Worm (Caenorhabditis elegans) whole organism, mixed stage, embryonic: ENCODE measurements around the gene dhhc-14.

Source experiments
- M03D4.4 ChIP-seq: sonication (generic microtip); optimal IDR thresholded peaks from 2 replicates; lab custom pipeline; 2017; ENCODE audit warnings: mild to moderate bottlenecking, missing genetic modification characterization, missing compliant biosample characterization
- bed-3 ChIP-seq: fragments of 200-800 bp; sonication (Bioruptor generic); optimal IDR thresholded peaks from 3 replicates; lab custom pipeline; 2018; ENCODE audit warnings: mild to moderate bottlenecking, missing genetic modification characterization, moderate library complexity, missing compliant biosample characterization
- blmp-1 ChIP-seq: fragments of 150-350 bp; optimal IDR thresholded peaks from 2 replicates; lab custom pipeline; 2014; ENCODE audit warnings: missing biosample characterization, missing genetic modification characterization
- ceh-39 ChIP-seq: fragments of 150-350 bp; optimal IDR thresholded peaks from 2 replicates; lab custom pipeline; 2014; ENCODE audit warnings: missing biosample characterization, missing genetic modification characterization
- ceh-43 ChIP-seq: fragments of 200-800 bp; sonication (Bioruptor generic); optimal IDR thresholded peaks from 2 replicates; lab custom pipeline; 2018; ENCODE audit warnings: mild to moderate bottlenecking, missing genetic modification characterization, moderate library complexity, missing compliant biosample characterization
- ceh-83 ChIP-seq: fragments of 200-800 bp; sonication (Bioruptor generic); optimal IDR thresholded peaks from 2 replicates; lab custom pipeline; 2018; ENCODE audit warnings: mild to moderate bottlenecking, missing genetic modification characterization, missing compliant biosample characterization
- cnd-1 ChIP-seq: fragments of 200-800 bp; sonication (Bioruptor generic); optimal IDR thresholded peaks from 2 replicates; lab custom pipeline; 2018; ENCODE audit warnings: mild to moderate bottlenecking, missing genetic modification characterization, missing compliant biosample characterization
- drap-1 ChIP-seq: fragments of 200-800 bp; sonication (Bioruptor generic); optimal IDR thresholded peaks from 3 replicates; lab custom pipeline; 2018; ENCODE audit warnings: mild to moderate bottlenecking, missing genetic modification characterization, missing compliant biosample characterization
- elt-3 ChIP-seq: fragments of 150-350 bp; optimal IDR thresholded peaks from 2 replicates; lab custom pipeline; 2014; ENCODE audit warnings: missing biosample characterization, missing genetic modification characterization
- flh-1 ChIP-seq: fragments of 200-800 bp; sonication (Bioruptor generic); optimal IDR thresholded peaks from 2 replicates; lab custom pipeline; 2018; ENCODE audit warnings: mild to moderate bottlenecking, missing genetic modification characterization, moderate library complexity, missing compliant biosample characterization
- ham-2 ChIP-seq: fragments of 200-800 bp; sonication (Bioruptor generic); optimal IDR thresholded peaks from 2 replicates; lab custom pipeline; 2018; ENCODE audit warnings: mild to moderate bottlenecking, missing genetic modification characterization, missing compliant biosample characterization
- hlh-1 ChIP-seq: fragments of 150-350 bp; optimal IDR thresholded peaks from 2 replicates; lab custom pipeline; 2014; ENCODE audit warnings: missing biosample characterization, missing genetic modification reagents, missing genetic modification characterization
- lin-32 ChIP-seq: fragments of 200-800 bp; sonication (Bioruptor generic); optimal IDR thresholded peaks from 2 replicates; lab custom pipeline; 2018; ENCODE audit warnings: mild to moderate bottlenecking, missing genetic modification characterization, missing compliant biosample characterization
- lsy-2 ChIP-seq: fragments of 150-350 bp; optimal IDR thresholded peaks from 2 replicates; lab custom pipeline; 2014; ENCODE audit warnings: missing biosample characterization, missing genetic modification characterization
- mep-1 ChIP-seq: fragments of 150-350 bp; optimal IDR thresholded peaks from 2 replicates; lab custom pipeline; 2017; ENCODE audit warnings: missing biosample characterization, missing genetic modification reagents, missing genetic modification characterization, inconsistent platforms
- mls-2 ChIP-seq: sonication (generic microtip); optimal IDR thresholded peaks from 2 replicates; lab custom pipeline; 2016; ENCODE audit warnings: mild to moderate bottlenecking, missing genetic modification characterization, moderate library complexity, missing compliant biosample characterization
- nhr-12 ChIP-seq: fragments of 150-350 bp; optimal IDR thresholded peaks from 2 replicates; lab custom pipeline; 2014; ENCODE audit warnings: missing biosample characterization, missing genetic modification characterization
- nhr-2 ChIP-seq: fragments of 150-350 bp; optimal IDR thresholded peaks from 2 replicates; lab custom pipeline; 2014; ENCODE audit warnings: missing biosample characterization, missing genetic modification characterization
- nhr-237 ChIP-seq: fragments of 150-350 bp; optimal IDR thresholded peaks from 2 replicates; lab custom pipeline; 2014; ENCODE audit warnings: missing biosample characterization, missing genetic modification characterization
- nhr-28 ChIP-seq: fragments of 150-350 bp; optimal IDR thresholded peaks from 2 replicates; lab custom pipeline; 2014; ENCODE audit warnings: missing biosample characterization, missing genetic modification characterization
- nhr-76 ChIP-seq: sonication (generic microtip); optimal IDR thresholded peaks from 2 replicates; lab custom pipeline; 2017; ENCODE audit warnings: missing biosample characterization, missing genetic modification characterization
- pha-4 ChIP-seq: fragments of 150-350 bp; optimal IDR thresholded peaks from 2 replicates; lab custom pipeline; 2018; ENCODE audit warnings: missing biosample characterization, missing genetic modification reagents, missing genetic modification characterization
- sem-2 ChIP-seq: fragments of 200-800 bp; sonication (Bioruptor generic); optimal IDR thresholded peaks from 2 replicates; lab custom pipeline; 2018; ENCODE audit warnings: mild to moderate bottlenecking, missing genetic modification characterization, missing compliant biosample characterization
- snpc-4 ChIP-seq: fragments of 150-350 bp; optimal IDR thresholded peaks from 2 replicates; lab custom pipeline; 2014; ENCODE audit warnings: missing biosample characterization, missing genetic modification characterization
- sptf-1 ChIP-seq: sonication (generic microtip); optimal IDR thresholded peaks from 2 replicates; lab custom pipeline; 2017; ENCODE audit warnings: mild to moderate bottlenecking, missing genetic modification characterization, moderate library complexity, missing compliant biosample characterization
- tbx-8 ChIP-seq: fragments of 200-800 bp; sonication (Bioruptor generic); optimal IDR thresholded peaks from 2 replicates; lab custom pipeline; 2018; ENCODE audit warnings: mild to moderate bottlenecking, missing genetic modification characterization, moderate library complexity, missing compliant biosample characterization
- unc-120 ChIP-seq: sonication (generic microtip); optimal IDR thresholded peaks from 2 replicates; lab custom pipeline; 2017; ENCODE audit warnings: missing genetic modification characterization, missing compliant biosample characterization; ENCODE audit not compliant: poor library complexity, severe bottlenecking
- unc-39 ChIP-seq: fragments of 150-350 bp; optimal IDR thresholded peaks from 2 replicates; lab custom pipeline; 2014; ENCODE audit warnings: missing biosample characterization, missing genetic modification characterization
- unc-62 ChIP-seq: fragments of 150-350 bp; optimal IDR thresholded peaks from 2 replicates; lab custom pipeline; 2014; ENCODE audit warnings: missing biosample characterization, missing genetic modification reagents, missing genetic modification characterization
- zip-8 ChIP-seq: fragments of 150-350 bp; optimal IDR thresholded peaks from 2 replicates; lab custom pipeline; 2014; ENCODE audit warnings: missing biosample characterization, missing genetic modification characterization

Gene dhhc-14

ce11 chrX:8507576-8507975, 44.5 kb upstream of the dhhc-14 start, which contains the start of gene H03E18.1:
Gene H03E18.1, plus strand, starts transcription at chrX:8507876.
- TF ChIP-seq unc-120 (no peak), pha-4 (tag; lab: Kevin White, UChicago) (no peak), hlh-1 (tag; lab: Kevin White, UChicago) (no peak), elt-3 (tag; lab: Kevin White, UChicago) (no peak), tbx-8 (no peak), nhr-28 (tag; lab: Kevin White, UChicago) (no peak), cnd-1 (no peak), sem-2 (GFP tag; lab: Kevin White, UChicago) (no peak), unc-39 (tag; lab: Kevin White, UChicago) (no peak), mls-2 (tag; lab: Kevin White, UChicago) (no peak)

DNA sequence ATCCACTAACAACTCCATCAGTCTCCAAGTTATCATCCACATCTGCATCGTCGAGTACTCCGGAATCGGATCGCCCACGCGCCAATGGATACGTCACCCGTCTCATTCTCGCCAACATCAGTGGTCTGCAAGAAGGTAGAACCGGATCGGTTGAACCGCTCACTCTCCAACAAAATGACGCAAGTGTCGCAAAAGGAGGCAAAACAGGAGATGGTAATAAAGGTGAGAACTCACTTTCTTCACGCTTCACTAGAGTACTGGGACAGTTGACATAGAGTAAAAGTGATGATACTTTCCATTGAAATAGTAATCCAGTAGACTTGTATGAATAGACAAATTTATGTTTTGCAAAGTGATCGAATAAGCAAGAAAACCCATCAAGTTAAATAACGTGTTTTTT, 43.0 kb upstream of the dhhc-14 start:
- TF ChIP-seq tbx-8 (no peak), drap-1 (GFP tag; lab: Kevin White, UChicago) (no peak), ham-2 (GFP tag; lab: Kevin White, UChicago) (no peak), ceh-43 (GFP tag; lab: Kevin White, UChicago) (no peak), M03D4.4 (tag; lab: Kevin White, UChicago) (no peak), nhr-28 (tag; lab: Kevin White, UChicago) (no peak)

ce11 chrX:8520402-8520801, 31.7 kb upstream of the dhhc-14 start, which contains the start of gene H03E18.2:
Gene H03E18.2, minus strand, starts transcription at chrX:8520502.
- TF ChIP-seq unc-120 = no peak
- no peak for TF ChIP-seq pha-4 (tag; lab: Kevin White, UChicago)
- TF ChIP-seq flh-1 (GFP tag; lab: Kevin White, UChicago) = no peak
- no peak for TF ChIP-seq mep-1 (tag; lab: Kevin White, UChicago)
- no peak for TF ChIP-seq ceh-83 (GFP tag; lab: Kevin White, UChicago)
- TF ChIP-seq nhr-28 (tag; lab: Kevin White, UChicago) = no peak
- no peak for TF ChIP-seq tbx-8
- TF ChIP-seq bed-3 (GFP tag; lab: Kevin White, UChicago) = no peak
- TF ChIP-seq drap-1 (GFP tag; lab: Kevin White, UChicago) = no peak
- TF ChIP-seq unc-39 (tag; lab: Kevin White, UChicago) = no peak
- no peak for TF ChIP-seq mls-2 (tag; lab: Kevin White, UChicago)
- no peak for TF ChIP-seq sptf-1 (tag; lab: Kevin White, UChicago)
- no peak for TF ChIP-seq nhr-2
- TF ChIP-seq ceh-43 (GFP tag; lab: Kevin White, UChicago) = no peak
- no peak for TF ChIP-seq nhr-237 (tag; lab: Kevin White, UChicago)
- no peak for TF ChIP-seq ceh-39 (tag; lab: Kevin White, UChicago)
- no peak for TF ChIP-seq elt-3 (tag; lab: Kevin White, UChicago)
- no peak for TF ChIP-seq sem-2 (GFP tag; lab: Kevin White, UChicago)
- TF ChIP-seq, all 35 proteins: peak for 0

- TF ChIP-seq nhr-2 (no peak), lsy-2 (no peak), sem-2 (GFP tag; lab: Kevin White, UChicago) (no peak), M03D4.4 (tag; lab: Kevin White, UChicago) (no peak), unc-39 (tag; lab: Kevin White, UChicago) (no peak), nhr-237 (tag; lab: Kevin White, UChicago) (no peak), cnd-1 (no peak), elt-3 (tag; lab: Kevin White, UChicago) (no peak), unc-120 (no peak), hlh-1 (tag; lab: Kevin White, UChicago) (no peak), ceh-39 (tag; lab: Kevin White, UChicago) (no peak), unc-62 (GFP tag; lab: Kevin White, UChicago) (no peak), nhr-12 (tag; lab: Kevin White, UChicago) (no peak), bed-3 (GFP tag; lab: Kevin White, UChicago) (no peak)
Measured at ce11 chrX:8521614-8522013, 30.5 kb upstream of the dhhc-14 start, which contains the start of gene C03G5.14. Gene C03G5.14, plus strand, starts transcription at chrX:8521914.

DNA sequence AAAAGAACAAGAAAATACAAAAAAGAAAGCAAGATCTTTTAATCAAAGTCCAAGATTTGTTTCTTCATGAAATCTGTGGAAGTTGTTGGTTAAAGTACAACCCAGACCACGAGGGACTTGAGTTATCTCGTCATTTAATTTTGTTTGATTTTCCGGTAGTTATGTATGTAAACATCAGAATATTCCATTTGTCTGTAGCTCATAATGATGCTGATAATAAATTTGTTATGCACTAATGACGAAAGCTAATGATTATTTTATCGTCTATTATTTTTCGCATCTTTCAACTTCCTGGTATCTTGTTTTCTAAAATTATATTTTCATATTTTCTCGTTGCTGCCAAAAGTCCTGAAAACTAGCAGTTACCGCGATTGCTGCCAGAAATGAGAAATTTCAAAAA, 29.1 kb upstream of the dhhc-14 start:
- no peak for TF ChIP-seq blmp-1 (tag; lab: Kevin White, UChicago)
- TF ChIP-seq lsy-2 = no peak
- TF ChIP-seq ceh-43 (GFP tag; lab: Kevin White, UChicago) = no peak
- TF ChIP-seq mep-1 (tag; lab: Kevin White, UChicago) = no peak
- TF ChIP-seq tbx-8 = no peak
- TF ChIP-seq lin-32 (GFP tag; lab: Kevin White, UChicago) = no peak
- TF ChIP-seq snpc-4 = no peak
- TF ChIP-seq elt-3 (tag; lab: Kevin White, UChicago) = no peak
- no peak for TF ChIP-seq ceh-83 (GFP tag; lab: Kevin White, UChicago)
- no peak for TF ChIP-seq ham-2 (GFP tag; lab: Kevin White, UChicago)
- TF ChIP-seq ceh-39 (tag; lab: Kevin White, UChicago) = no peak
- TF ChIP-seq nhr-76 (tag; lab: Kevin White, UChicago) = no peak
- no peak for TF ChIP-seq unc-62 (GFP tag; lab: Kevin White, UChicago)
- TF ChIP-seq zip-8 (tag; lab: Kevin White, UChicago) = no peak
- no peak for TF ChIP-seq nhr-237 (tag; lab: Kevin White, UChicago)
